Fruit fly (Drosophila melanogaster) Kc167 (cell line): ENCODE results near the gene CG42488.

Source experiments
- Sin3A ChIP-seq: fragments of >200 bp; optimal IDR thresholded peaks from 2 replicates; lab custom pipeline; 2018; ENCODE audit warnings: missing external identifiers
- insv ChIP-seq: fragments of >200 bp; optimal IDR thresholded peaks from 3 replicates; lab custom pipeline; 2018; ENCODE audit warnings: missing external identifiers
- psq ChIP-seq: fragments of >200 bp; optimal IDR thresholded peaks from 2 replicates; lab custom pipeline; 2017; ENCODE audit warnings: missing external identifiers

DNA sequence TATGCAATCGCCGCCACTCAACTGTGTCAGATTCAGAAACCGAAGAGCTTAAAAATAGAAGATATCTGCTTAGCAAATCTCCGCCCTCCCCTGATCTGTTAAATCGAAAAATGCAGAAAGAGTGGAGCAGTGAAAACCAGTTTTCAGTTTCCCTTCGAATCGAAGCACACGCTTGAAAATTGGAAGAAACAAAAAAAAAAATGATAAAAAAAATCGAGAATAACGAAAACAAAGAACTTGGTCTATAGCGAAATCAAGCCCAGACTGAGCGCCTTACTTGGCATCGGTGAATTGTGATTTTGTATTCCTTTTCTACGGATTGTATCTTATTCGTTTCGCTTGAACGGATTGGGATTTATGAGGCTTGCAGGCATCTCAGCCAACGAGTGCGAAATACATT lies 46.4 kb downstream of the CG42488 start:
- TF ChIP-seq Sin3A (lab: Kevin White, UChicago) (no peak), insv (lab: Kevin White, UChicago) (no peak), psq (lab: Kevin White, UChicago) (no peak)
